Fruit fly (Drosophila melanogaster) whole organism, prepupa: ENCODE measurements around the gene CG34327.
A peak's percentile ranks its signal among the peaks of the same experiment; 100 is the strongest.

Experiments used
- Blimp-1 ChIP-seq: fragments of 200-800 bp; sonication (Bioruptor generic); optimal IDR thresholded peaks from 3 replicates; lab custom pipeline; 2017; ENCODE audit warnings: missing biosample characterization, missing genetic modification characterization, mild to moderate bottlenecking, moderate library complexity, missing genetic modification reagents
- CG10631 ChIP-seq: fragments of 200-800 bp; sonication (Bioruptor generic); optimal IDR thresholded peaks from 2 replicates; lab custom pipeline; 2016; ENCODE audit warnings: missing biosample characterization, missing genetic modification characterization
- CG11294 ChIP-seq: fragments of 200-800 bp; sonication (Bioruptor generic); IDR thresholded peaks from 2 replicates; pipeline ENCODE4 v1.3.6; 2022; ENCODE audit warnings: missing biosample characterization, missing genetic modification characterization
- CG11762 ChIP-seq: fragments of 200-800 bp; sonication (Bioruptor generic); optimal IDR thresholded peaks from 3 replicates; lab custom pipeline; 2016; ENCODE audit warnings: missing biosample characterization, missing genetic modification characterization; ENCODE audit not compliant: insufficient read depth
- CG11902 ChIP-seq: fragments of 200-800 bp; sonication (Bioruptor generic); optimal IDR thresholded peaks from 3 replicates; lab custom pipeline; 2016; ENCODE audit warnings: missing biosample characterization, missing genetic modification characterization
- CG15336 ChIP-seq: fragments of 200-800 bp; sonication (Bioruptor generic); IDR thresholded peaks from 2 replicates; pipeline ENCODE4 v1.3.6; 2022; ENCODE audit warnings: missing biosample characterization, missing genetic modification characterization
- CG1621 ChIP-seq: fragments of 200-800 bp; sonication (Bioruptor generic); optimal IDR thresholded peaks from 3 replicates; lab custom pipeline; 2018; ENCODE audit warnings: missing biosample characterization, mild to moderate bottlenecking, missing genetic modification characterization
- CG16779 ChIP-seq: fragments of 200-800 bp; sonication (Bioruptor generic); optimal IDR thresholded peaks from 3 replicates; lab custom pipeline; 2017; ENCODE audit warnings: missing biosample characterization, mild to moderate bottlenecking, missing genetic modification characterization
- CG31627 ChIP-seq: fragments of 200-800 bp; sonication (Bioruptor generic); optimal IDR thresholded peaks from 3 replicates; lab custom pipeline; 2016; ENCODE audit warnings: missing biosample characterization, missing genetic modification characterization
- CG32006 ChIP-seq: fragments of 200-800 bp; sonication (Bioruptor generic); optimal IDR thresholded peaks from 3 replicates; lab custom pipeline; 2017; ENCODE audit warnings: missing biosample characterization, mild to moderate bottlenecking, missing genetic modification characterization
- CG6276 ChIP-seq: fragments of 200-800 bp; sonication (Bioruptor generic); optimal IDR thresholded peaks from 2 replicates; lab custom pipeline; 2017; ENCODE audit warnings: missing biosample characterization, mild to moderate bottlenecking, missing genetic modification characterization
- CG6792 ChIP-seq: fragments of 200-800 bp; sonication (Bioruptor generic); optimal IDR thresholded peaks from 3 replicates; lab custom pipeline; 2016; ENCODE audit warnings: missing biosample characterization, missing genetic modification characterization
- CG6808 ChIP-seq: fragments of 200-800 bp; sonication (Bioruptor generic); optimal IDR thresholded peaks from 3 replicates; lab custom pipeline; 2017; ENCODE audit warnings: missing biosample characterization, missing genetic modification characterization, mild to moderate bottlenecking, moderate library complexity, missing genetic modification reagents
- CG7368 ChIP-seq: fragments of 200-800 bp; sonication (Bioruptor generic); optimal IDR thresholded peaks from 3 replicates; lab custom pipeline; 2016; ENCODE audit warnings: missing biosample characterization, missing genetic modification characterization
- CG8319 ChIP-seq: fragments of 200-800 bp; sonication (Bioruptor generic); optimal IDR thresholded peaks from 3 replicates; lab custom pipeline; 2016; ENCODE audit warnings: missing biosample characterization, missing genetic modification characterization
- CG8632 ChIP-seq: fragments of 200-800 bp; sonication (Bioruptor generic); optimal IDR thresholded peaks from 3 replicates; lab custom pipeline; 2016; ENCODE audit warnings: missing biosample characterization, missing genetic modification characterization
- Eip75B ChIP-seq: fragments of 200-800 bp; sonication (Bioruptor generic); optimal IDR thresholded peaks from 3 replicates; lab custom pipeline; 2016; ENCODE audit warnings: missing biosample characterization, missing genetic modification characterization
- Eip78C ChIP-seq: fragments of 200-800 bp; sonication (Bioruptor generic); peaks from one replicate; lab custom pipeline; 2016; ENCODE audit warnings: missing biosample characterization, missing genetic modification characterization
- Gug ChIP-seq: fragments of 200-800 bp; sonication (Bioruptor generic); IDR thresholded peaks from 2 replicates; pipeline ENCODE4 v1.3.6; 2022; ENCODE audit warnings: missing biosample characterization, missing genetic modification characterization
- Hr38 ChIP-seq: sonication (Bioruptor generic); optimal IDR thresholded peaks from 2 replicates; lab custom pipeline; 2016; ENCODE audit warnings: missing biosample characterization, missing genetic modification characterization
- Hr39 ChIP-seq: fragments of 200-800 bp; sonication (Bioruptor generic); optimal IDR thresholded peaks from 2 replicates; lab custom pipeline; 2016; ENCODE audit warnings: missing biosample characterization, missing genetic modification characterization
- Hr4 ChIP-seq: fragments of 200-800 bp; sonication (Bioruptor generic); optimal IDR thresholded peaks from 3 replicates; lab custom pipeline; 2016; ENCODE audit warnings: missing biosample characterization, missing genetic modification characterization
- Met ChIP-seq: fragments of 200-800 bp; sonication (Bioruptor generic); optimal IDR thresholded peaks from 3 replicates; lab custom pipeline; 2016; ENCODE audit warnings: missing biosample characterization, missing genetic modification characterization
- Smox ChIP-seq: fragments of 200-800 bp; sonication (Bioruptor generic); optimal IDR thresholded peaks from 3 replicates; lab custom pipeline; 2016; ENCODE audit warnings: missing biosample characterization, missing genetic modification characterization
- Sox102F ChIP-seq: fragments of 200-800 bp; sonication (Bioruptor generic); optimal IDR thresholded peaks from 2 replicates; lab custom pipeline; 2016; ENCODE audit warnings: missing biosample characterization, mild to moderate bottlenecking, missing genetic modification characterization
- Sox14 ChIP-seq: fragments of 200-800 bp; sonication (Bioruptor generic); optimal IDR thresholded peaks from 3 replicates; lab custom pipeline; 2016; ENCODE audit warnings: missing biosample characterization, missing genetic modification characterization
- Sox15 ChIP-seq: fragments of 200-800 bp; sonication (Bioruptor generic); optimal IDR thresholded peaks from 3 replicates; lab custom pipeline; 2016; ENCODE audit warnings: missing biosample characterization, missing genetic modification characterization
- achi ChIP-seq: fragments of 200-800 bp; sonication (Bioruptor generic); optimal IDR thresholded peaks from 3 replicates; lab custom pipeline; 2016; ENCODE audit warnings: missing biosample characterization, missing genetic modification characterization
- acj6 ChIP-seq: fragments of 200-800 bp; sonication (Bioruptor generic); optimal IDR thresholded peaks from 3 replicates; lab custom pipeline; 2016; ENCODE audit warnings: missing biosample characterization, missing genetic modification characterization
- cyc ChIP-seq: fragments of 200-800 bp; sonication (Bioruptor generic); optimal IDR thresholded peaks from 3 replicates; lab custom pipeline; 2016; ENCODE audit warnings: missing biosample characterization, missing genetic modification characterization
- dac ChIP-seq: fragments of 200-800 bp; sonication (Bioruptor generic); optimal IDR thresholded peaks from 2 replicates; lab custom pipeline; 2017; ENCODE audit warnings: missing biosample characterization, mild to moderate bottlenecking, missing genetic modification characterization
- dsx ChIP-seq: fragments of 200-800 bp; optimal IDR thresholded peaks from 3 replicates; lab custom pipeline; 2019; ENCODE audit warnings: missing biosample characterization, mild to moderate bottlenecking, missing genetic modification characterization, moderate library complexity; ENCODE audit not compliant: poor library complexity, severe bottlenecking
- eg ChIP-seq: fragments of 200-800 bp; sonication (Bioruptor generic); IDR thresholded peaks from 3 replicates; pipeline ENCODE4 v1.3.6; 2022; ENCODE audit warnings: missing biosample characterization, missing genetic modification characterization
- esn ChIP-seq: fragments of 200-800 bp; sonication (Bioruptor generic); optimal IDR thresholded peaks from 2 replicates; lab custom pipeline; 2016; ENCODE audit warnings: missing biosample characterization, mild to moderate bottlenecking, missing genetic modification characterization, moderate library complexity
- fd59A ChIP-seq: fragments of 200-800 bp; sonication (Bioruptor generic); optimal IDR thresholded peaks from 2 replicates; lab custom pipeline; 2017; ENCODE audit warnings: missing biosample characterization, mild to moderate bottlenecking, missing genetic modification characterization, missing genetic modification reagents
- fkh ChIP-seq: fragments of 200-800 bp; sonication (Bioruptor generic); optimal IDR thresholded peaks from 3 replicates; lab custom pipeline; 2017; ENCODE audit warnings: missing biosample characterization, mild to moderate bottlenecking, missing genetic modification characterization, moderate library complexity
- lz ChIP-seq: fragments of 200-800 bp; sonication (Bioruptor generic); optimal IDR thresholded peaks from 3 replicates; lab custom pipeline; 2016; ENCODE audit warnings: missing biosample characterization, missing genetic modification characterization
- net ChIP-seq: fragments of 200-800 bp; sonication (Bioruptor generic); optimal IDR thresholded peaks from 3 replicates; lab custom pipeline; 2016; ENCODE audit warnings: missing biosample characterization, missing genetic modification characterization
- pdm3 ChIP-seq: fragments of 200-800 bp; sonication (Bioruptor generic); optimal IDR thresholded peaks from 3 replicates; lab custom pipeline; 2016; ENCODE audit warnings: missing biosample characterization, missing genetic modification characterization
- salr ChIP-seq, 2 experiments: fragments of 200-800 bp; sonication (Bioruptor generic); optimal IDR thresholded peaks; 3 replicates each; lab custom pipeline; 2016 to 2018; ENCODE audit warnings: missing biosample characterization in 2 of 2, missing genetic modification characterization in 2 of 2, mild to moderate bottlenecking in 1 of 2
- spab ChIP-seq: fragments of 200-800 bp; sonication (Bioruptor generic); optimal IDR thresholded peaks from 2 replicates; lab custom pipeline; 2017; ENCODE audit warnings: missing biosample characterization, mild to moderate bottlenecking, missing genetic modification characterization, missing genetic modification reagents
- ss ChIP-seq, 2 experiments: fragments of 200-800 bp; sonication (Bioruptor generic); optimal IDR thresholded peaks; 2 replicates in 1 of 2; 3 replicates in 1 of 2; lab custom pipeline; 2017 to 2018; ENCODE audit warnings: mild to moderate bottlenecking in 2 of 2, missing biosample characterization in 2 of 2, missing genetic modification characterization in 2 of 2, moderate library complexity in 1 of 2
- svp ChIP-seq: fragments of 200-800 bp; sonication (Bioruptor generic); peaks from one replicate; lab custom pipeline; 2016; ENCODE audit warnings: missing biosample characterization, missing genetic modification characterization
- topi ChIP-seq: fragments of 200-800 bp; sonication (Bioruptor generic); optimal IDR thresholded peaks from 3 replicates; lab custom pipeline; 2016; ENCODE audit warnings: missing biosample characterization, missing genetic modification characterization

The CG34327 gene

dm6 chrX:17176542-17176941 is 47.1 kb downstream of the CG34327 start (continued):
- TF ChIP-seq dsx (GFP tag; lab: Kevin White, UChicago), result no peak
- TF ChIP-seq Sox15 (GFP tag; lab: Kevin White, UChicago), result no peak
- TF ChIP-seq topi (GFP tag; lab: Kevin White, UChicago), result peak; percentile 69
- TF ChIP-seq CG8319 (GFP tag; lab: Kevin White, UChicago), result no peak
- TF ChIP-seq Hr39, result peak; percentile 25
- TF ChIP-seq CG6808, result no peak
- TF ChIP-seq esn, result peak; percentile 18
- TF ChIP-seq CG10631 (GFP tag; lab: Kevin White, UChicago), result peak; percentile 31
- peak; percentile 32 for TF ChIP-seq Met (GFP tag; lab: Kevin White, UChicago)
- 0 out of 2 replicates have a peak, but pooled peaks have one; percentile 16 for TF ChIP-seq CG11294 (GFP tag; lab: Robert Waterston, UW)
- TF ChIP-seq Hr38 (GFP tag; lab: Kevin White, UChicago), result no peak
- TF ChIP-seq net (GFP tag; lab: Kevin White, UChicago), result peak; percentile 58
- TF ChIP-seq fd59A (GFP tag; lab: Kevin White, UChicago), result no peak
- TF ChIP-seq CG11762 (GFP tag; lab: Kevin White, UChicago), result no peak
- TF ChIP-seq CG6276, result peak; percentile 22
- TF ChIP-seq Sox14 (GFP tag; lab: Kevin White, UChicago), result peak; percentile 35
- no peak for TF ChIP-seq CG11902 (GFP tag; lab: Kevin White, UChicago)
- peak; percentile 50 for TF ChIP-seq Eip78C (GFP tag; lab: Kevin White, UChicago)
- peak; percentile 46 for TF ChIP-seq svp (GFP tag; lab: Kevin White, UChicago)
- peak in 1 of 2 experiments; percentile 24 for TF ChIP-seq salr (GFP tag; optimal IDR thresholded peaks at IDR 0.05; lab: Kevin White, UChicago)
- peak; percentile 49 for TF ChIP-seq pdm3 (GFP tag; lab: Kevin White, UChicago)
- peak; percentile 15 for TF ChIP-seq CG31627 (GFP tag; lab: Kevin White, UChicago)
- TF ChIP-seq eg (GFP tag; lab: Robert Waterston, UW), result peak; percentile 70
- TF ChIP-seq, all 60 proteins: peak for 34

dm6 chrX:17175558-17176189 is 47.9 kb downstream of the CG34327 start:
- peak; percentile 23 for TF ChIP-seq esn
- peak; percentile 4 for TF ChIP-seq CG6792
- TF ChIP-seq topi (GFP tag; lab: Kevin White, UChicago), result peak; percentile 14
- TF ChIP-seq Smox (GFP tag; lab: Kevin White, UChicago), result peak; percentile 19
- no peak for TF ChIP-seq CG8632 (GFP tag; lab: Kevin White, UChicago)
- no peak for TF ChIP-seq CG32006 (GFP tag; lab: Kevin White, UChicago)
- no peak for TF ChIP-seq Hr4
- peak; percentile 56 for TF ChIP-seq lz
- no peak for TF ChIP-seq net (GFP tag; lab: Kevin White, UChicago)
- TF ChIP-seq CG8319 (GFP tag; lab: Kevin White, UChicago), result no peak
- no peak for TF ChIP-seq CG11762 (GFP tag; lab: Kevin White, UChicago)
- TF ChIP-seq salr (GFP tag; optimal IDR thresholded peaks at IDR 0.05; lab: Kevin White, UChicago), result no peak
- no peak for TF ChIP-seq Sox15 (GFP tag; lab: Kevin White, UChicago)
- TF ChIP-seq cyc, result peak; percentile 41
- TF ChIP-seq CG16779 (tag; lab: Kevin White, UChicago), result no peak
- TF ChIP-seq Blimp-1 (GFP tag; lab: Kevin White, UChicago), result no peak
- TF ChIP-seq CG6808, result no peak
- peak; percentile 71 for TF ChIP-seq Eip78C (GFP tag; lab: Kevin White, UChicago)
- TF ChIP-seq CG6276, result no peak
- TF ChIP-seq Eip75B, result no peak
- TF ChIP-seq fd59A (GFP tag; lab: Kevin White, UChicago), result no peak
- TF ChIP-seq Hr38 (GFP tag; lab: Kevin White, UChicago), result no peak
- no peak for TF ChIP-seq CG11902 (GFP tag; lab: Kevin White, UChicago)
- no peak for TF ChIP-seq dac
- no peak for TF ChIP-seq dsx (GFP tag; lab: Kevin White, UChicago)
- TF ChIP-seq achi (GFP tag; lab: Kevin White, UChicago), result no peak
- TF ChIP-seq Hr39, result peak; percentile 53
- TF ChIP-seq CG15336, result no peak
- TF ChIP-seq CG1621 (tag; lab: Kevin White, UChicago), result no peak
- TF ChIP-seq Met (GFP tag; lab: Kevin White, UChicago), result peak; percentile 34
- TF ChIP-seq Sox14 (GFP tag; lab: Kevin White, UChicago), result peak; percentile 14
- no peak for TF ChIP-seq spab (GFP tag; lab: Kevin White, UChicago)
- TF ChIP-seq fkh (GFP tag; lab: Kevin White, UChicago), result peak; percentile 23
- no peak for TF ChIP-seq CG7368
- TF ChIP-seq acj6 (GFP tag; lab: Kevin White, UChicago), result peak; percentile 28
- TF ChIP-seq Sox102F (GFP tag; lab: Kevin White, UChicago), result no peak
- peak; percentile 37 for TF ChIP-seq CG31627 (GFP tag; lab: Kevin White, UChicago)
- peak; percentile 9 for TF ChIP-seq CG10631 (GFP tag; lab: Kevin White, UChicago)
- TF ChIP-seq Gug (GFP tag; lab: Robert Waterston, UW), result no peak
- no peak for TF ChIP-seq ss (GFP tag; optimal IDR thresholded peaks at IDR 0.05; lab: Kevin White, UChicago)
- no peak for TF ChIP-seq eg (GFP tag; lab: Robert Waterston, UW)
- TF ChIP-seq pdm3 (GFP tag; lab: Kevin White, UChicago), result peak; percentile 39
